Fruit fly (Drosophila melanogaster) whole organism, wandering third instar larva: Measurements from ENCODE around the gene Atet.

Source experiments
- h ChIP-seq: fragments of 200-800 bp; sonication (Bioruptor generic); optimal IDR thresholded peaks from 3 replicates; lab custom pipeline; 2016; ENCODE audit warnings: missing biosample characterization, mild to moderate bottlenecking, missing genetic modification characterization
- sv ChIP-seq: fragments of 200-800 bp; sonication (Bioruptor generic); optimal IDR thresholded peaks from 3 replicates; lab custom pipeline; 2016; ENCODE audit warnings: missing biosample characterization, missing genetic modification characterization

- TF ChIP-seq sv (GFP tag; lab: Kevin White, UChicago) (no peak), h (GFP tag; lab: Kevin White, UChicago) (no peak)
Observed at dm6 chr2L:4310028-4310658, 23.6 kb upstream of the Atet start.
